Worm (Caenorhabditis elegans) whole organism, late embryonic: ENCODE data around the gene lsd-1.

Experiments
- C08G9.2 ChIP-seq: sonication (generic microtip); optimal IDR thresholded peaks from 2 replicates; lab custom pipeline; 2016; ENCODE audit warnings: mild to moderate bottlenecking, missing genetic modification characterization, moderate library complexity, missing compliant biosample characterization
- ama-1 ChIP-seq: fragments of 150-350 bp; optimal IDR thresholded peaks from 2 replicates; lab custom pipeline; 2014
- ceh-45 ChIP-seq: fragments of 200-800 bp; sonication (Bioruptor generic); IDR thresholded peaks from 2 replicates; pipeline ENCODE4 v1.3.6; 2022; ENCODE audit warnings: missing genetic modification reagents, missing genetic modification characterization, missing compliant biosample characterization
- dve-1 ChIP-seq: sonication (generic microtip); optimal IDR thresholded peaks from 2 replicates; lab custom pipeline; 2017; ENCODE audit warnings: antibody characterized with exemption, mild to moderate bottlenecking, missing genetic modification characterization, missing compliant biosample characterization
- elt-4 ChIP-seq: sonication (generic microtip); optimal IDR thresholded peaks from 2 replicates; lab custom pipeline; 2016; ENCODE audit warnings: missing genetic modification characterization, missing compliant biosample characterization
- eyg-1 ChIP-seq: sonication (generic microtip); optimal IDR thresholded peaks from 2 replicates; lab custom pipeline; 2016; ENCODE audit warnings: missing genotype, missing genetic modification characterization, missing compliant biosample characterization
- fkh-10 ChIP-seq: fragments of 150-350 bp; optimal IDR thresholded peaks from 2 replicates; lab custom pipeline; 2014; ENCODE audit warnings: missing biosample characterization, missing genetic modification reagents, missing genetic modification characterization
- hlh-15 ChIP-seq: sonication (generic microtip); optimal IDR thresholded peaks from 2 replicates; lab custom pipeline; 2016; ENCODE audit warnings: missing genetic modification characterization, missing compliant biosample characterization
- hlh-30 ChIP-seq: sonication (generic microtip); optimal IDR thresholded peaks from 2 replicates; lab custom pipeline; 2017; ENCODE audit warnings: antibody characterized with exemption, missing genetic modification characterization, missing compliant biosample characterization; ENCODE audit not compliant: insufficient read depth
- pat-9 ChIP-seq: fragments of 200-800 bp; sonication (Bioruptor generic); optimal IDR thresholded peaks from 2 replicates; lab custom pipeline; 2018; ENCODE audit warnings: mild to moderate bottlenecking, missing genetic modification characterization, moderate library complexity, missing compliant biosample characterization
- pha-4 ChIP-seq: fragments of 150-350 bp; optimal IDR thresholded peaks from 2 replicates; lab custom pipeline; 2018; ENCODE audit warnings: missing biosample characterization, missing genetic modification reagents, missing genetic modification characterization
- sox-4 ChIP-seq: sonication (generic microtip); optimal IDR thresholded peaks from 2 replicates; lab custom pipeline; 2017; ENCODE audit warnings: mild to moderate bottlenecking, missing genetic modification characterization, inconsistent platforms, missing compliant biosample characterization
- syd-9 ChIP-seq: sonication (generic microtip); optimal IDR thresholded peaks from 2 replicates; lab custom pipeline; 2016; ENCODE audit warnings: mild to moderate bottlenecking, missing genetic modification characterization, moderate library complexity, missing compliant biosample characterization
- ztf-16 ChIP-seq: sonication (generic microtip); optimal IDR thresholded peaks from 2 replicates; lab custom pipeline; 2017; ENCODE audit warnings: missing genetic modification characterization, missing compliant biosample characterization

DNA sequence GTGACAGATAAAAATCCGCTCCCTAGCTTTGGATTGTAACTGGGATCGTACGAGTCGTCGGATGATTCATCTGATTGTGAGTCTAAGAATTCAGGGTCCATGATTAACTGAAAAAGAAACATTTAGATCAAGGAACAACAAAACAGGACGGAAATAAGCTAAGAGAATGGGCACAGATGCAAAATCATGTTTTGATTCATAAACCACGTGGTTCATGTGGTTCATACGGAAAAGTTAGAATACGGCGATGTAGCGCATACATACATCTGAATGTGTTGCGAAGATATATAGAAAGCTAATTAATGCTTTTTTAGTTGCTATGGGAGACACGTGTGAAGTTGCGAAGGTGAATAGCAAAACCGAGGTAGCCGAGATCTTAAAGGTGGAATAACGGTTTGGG, 6.7 kb upstream of the lsd-1 start, which contains the start of gene F55G7.3:
- TF ChIP-seq elt-4 (tag; lab: Kevin White, UChicago), result no peak
- no peak for TF ChIP-seq sox-4
- no peak for TF ChIP-seq C08G9.2 (tag; lab: Kevin White, UChicago)
- no peak for TF ChIP-seq dve-1
- TF ChIP-seq pha-4 (tag; lab: Kevin White, UChicago), result no peak
- no peak for TF ChIP-seq hlh-30
- no peak for TF ChIP-seq ztf-16 (tag; lab: Kevin White, UChicago)
- TF ChIP-seq fkh-10 (GFP tag; lab: Kevin White, UChicago), result no peak
- TF ChIP-seq ama-1 (lab: Kevin White, UChicago), result no peak
- no peak for TF ChIP-seq hlh-15 (tag; lab: Kevin White, UChicago)
- TF ChIP-seq eyg-1 (tag; lab: Kevin White, UChicago), result no peak
- no peak for TF ChIP-seq ceh-45 (GFP tag; lab: Robert Waterston, UW)
- no peak for TF ChIP-seq pat-9
- no peak for TF ChIP-seq syd-9
